Fruit fly (Drosophila melanogaster): ENCODE measurements around the gene CG1116.

Gene CG1116

dm6 chr3R:5198302-5198701, 21.2 kb upstream of the CG1116 start (continued):
- TF ChIP-seq B-H1 (GFP tag; IDR thresholded peaks at IDR 0.05), result no peak; the same call in 2 of the 3 replicates
- TF ChIP-seq Hr39 (optimal IDR thresholded peaks at IDR 0.05), result no peak
- 0 out of 2 replicates have a peak, but pooled peaks have one; percentile 49 for TF ChIP-seq rib (GFP tag; IDR thresholded peaks at IDR 0.05)
- TF ChIP-seq Side (GFP tag; optimal IDR thresholded peaks at IDR 0.05), result peak; percentile 66
- peak; percentile 70 for TF ChIP-seq ind (GFP tag; optimal IDR thresholded peaks at IDR 0.05)
- no peak for TF ChIP-seq pzg (GFP tag; optimal IDR thresholded peaks at IDR 0.05)
- no peak for TF ChIP-seq vnd (GFP tag; IDR thresholded peaks at IDR 0.05; ENCODE audit: partially characterized antibody)
- TF ChIP-seq chif (GFP tag; optimal IDR thresholded peaks at IDR 0.05), result peak; percentile 23 to 45
- no peak for TF ChIP-seq Spps (tag; optimal IDR thresholded peaks at IDR 0.05)
- no peak for TF ChIP-seq yki (optimal IDR thresholded peaks at IDR 0.05)
- TF ChIP-seq CG18619 (GFP tag; optimal IDR thresholded peaks at IDR 0.05), result peak; percentile 49
- no peak for TF ChIP-seq CG8388 (GFP tag; optimal IDR thresholded peaks at IDR 0.05)
- no peak for TF ChIP-seq ara (GFP tag; IDR thresholded peaks at IDR 0.05)
- peak; percentile 18 for TF ChIP-seq CG3995 (GFP tag; optimal IDR thresholded peaks at IDR 0.05)
- TF ChIP-seq H15 (GFP tag; IDR thresholded peaks at IDR 0.05), result 0 out of 3 replicates have a peak, but pooled peaks have one; percentile 46
- peak; percentile 37 for TF ChIP-seq Bdp1 (GFP tag; optimal IDR thresholded peaks at IDR 0.05)
- TF ChIP-seq sim (GFP tag; IDR thresholded peaks at IDR 0.05), result no peak
- TF ChIP-seq eve (GFP tag; optimal IDR thresholded peaks at IDR 0.05), result no peak
- 0 out of 3 replicates have a peak, but pooled peaks have one; percentile 50 for TF ChIP-seq zfh1 (GFP tag; IDR thresholded peaks at IDR 0.05)
- TF ChIP-seq CG17568 (GFP tag; optimal IDR thresholded peaks at IDR 0.05), result no peak
- peak; percentile 76; the same call in 1 of the 2 replicates for TF ChIP-seq Rfx (GFP tag; IDR thresholded peaks at IDR 0.05)
- no peak for TF ChIP-seq CG7928 (GFP tag; optimal IDR thresholded peaks at IDR 0.05)
- TF ChIP-seq CG2678 (tag; optimal IDR thresholded peaks at IDR 0.05), result peak; percentile 74
- TF ChIP-seq Ets65A (GFP tag), result peak; percentile 71
- peak; percentile 5 for TF ChIP-seq Hr3 (GFP tag; optimal IDR thresholded peaks at IDR 0.05)
- peak; percentile 52 for TF ChIP-seq bab2 (GFP tag; optimal IDR thresholded peaks at IDR 0.05)
- 0 out of 2 replicates have a peak, but pooled peaks have one; percentile 11 for TF ChIP-seq ap (GFP tag; IDR thresholded peaks at IDR 0.05)
- no peak for TF ChIP-seq Awh (GFP tag; IDR thresholded peaks at IDR 0.05)
- TF ChIP-seq CG7357 (GFP tag; IDR thresholded peaks at IDR 0.05), result 0 out of 3 replicates have a peak, but pooled peaks have one; percentile 8
- peak; percentile 40 for TF ChIP-seq HmgD (GFP tag; optimal IDR thresholded peaks at IDR 0.05)
- TF ChIP-seq Dip3 (GFP tag; optimal IDR thresholded peaks at IDR 0.05), result peak; percentile 62
- TF ChIP-seq Xrp1 (GFP tag; IDR thresholded peaks at IDR 0.05), result peak; percentile 49
- TF ChIP-seq CG2712 (tag; optimal IDR thresholded peaks at IDR 0.05), result peak; percentile 9
- peak; percentile 31 for TF ChIP-seq chn (GFP tag; optimal IDR thresholded peaks at IDR 0.05)
- TF ChIP-seq Chrac-16 (GFP tag; optimal IDR thresholded peaks at IDR 0.05), result peak; percentile 16
- peak; percentile 87 for TF ChIP-seq CG12769 (tag; optimal IDR thresholded peaks at IDR 0.05)
- TF ChIP-seq CG2202 (tag; optimal IDR thresholded peaks at IDR 0.05), result no peak
- TF ChIP-seq ranshi (GFP tag; IDR thresholded peaks at IDR 0.05), result peak; percentile 66
- peak; percentile 61 for TF ChIP-seq PHDP (tag; optimal IDR thresholded peaks at IDR 0.05)
- no peak for TF ChIP-seq Jarid2 (GFP tag; optimal IDR thresholded peaks at IDR 0.05)
- no peak for TF ChIP-seq Nf-YC (tag; optimal IDR thresholded peaks at IDR 0.05)
- peak; percentile 34; the same call in 1 of the 2 replicates for TF ChIP-seq CG7372 (GFP tag; IDR thresholded peaks at IDR 0.05)
- TF ChIP-seq onecut (GFP tag; IDR thresholded peaks at IDR 0.05), result peak; percentile 53
- TF ChIP-seq CG18011 (GFP tag; optimal IDR thresholded peaks at IDR 0.05), result peak; percentile 18
- TF ChIP-seq grau (tag; optimal IDR thresholded peaks at IDR 0.05), result peak; percentile 65
- TF ChIP-seq CG15011 (GFP tag; optimal IDR thresholded peaks at IDR 0.05), result peak; percentile 25
- TF ChIP-seq gro (GFP tag; optimal IDR thresholded peaks at IDR 0.05), result peak; percentile 74
- peak; percentile 1 for TF ChIP-seq CG10654 (GFP tag; optimal IDR thresholded peaks at IDR 0.05)
- peak; percentile 31 for TF ChIP-seq nmo (GFP tag; optimal IDR thresholded peaks at IDR 0.05)
- TF ChIP-seq Fer3 (tag; optimal IDR thresholded peaks at IDR 0.05), result peak; percentile 70
- TF ChIP-seq CG42726 (GFP tag; IDR thresholded peaks at IDR 0.05; ENCODE audit: partially characterized antibody), result no peak
- no peak for TF ChIP-seq ssp (GFP tag; IDR thresholded peaks at IDR 0.05)
